Worm (Caenorhabditis elegans): ENCODE results near the gene F35D11.4.

F35D11.4 gene

DNA sequence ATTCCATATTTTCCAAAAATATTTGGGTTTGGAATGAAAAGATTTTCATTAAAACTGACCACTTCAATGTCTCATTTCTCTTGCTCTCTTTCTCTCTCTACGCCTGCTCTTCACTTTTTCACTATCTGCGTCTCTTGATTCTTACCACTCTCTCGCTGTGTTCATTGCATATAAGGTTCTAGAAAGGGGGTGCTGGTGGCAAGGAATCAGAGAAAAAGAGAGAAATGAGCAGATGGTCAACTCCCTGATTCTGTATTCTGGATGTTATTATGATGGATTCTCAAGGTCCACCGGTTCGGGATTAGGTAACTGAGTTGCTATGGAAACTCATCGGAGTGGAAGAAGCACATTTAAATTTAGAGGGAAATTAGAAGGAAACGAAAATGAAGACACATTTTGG lies 37.5 kb downstream of the F35D11.4 start:
- TF ChIP-seq ceh-6 (GFP tag; optimal IDR thresholded peaks at IDR 0.05) (no peak), ceh-14 (tag; optimal IDR thresholded peaks at IDR 0.05) (no peak), nfya-1 (tag; optimal IDR thresholded peaks at IDR 0.05) (peak; percentile 38), hlh-8 (tag; optimal IDR thresholded peaks at IDR 0.05) (no peak), npax-4 (tag; optimal IDR thresholded peaks at IDR 0.05) (no peak), ref-2 (tag; optimal IDR thresholded peaks at IDR 0.05) (peak; percentile 22), pha-2 (tag; optimal IDR thresholded peaks at IDR 0.05) (no peak), nhr-232 (tag; optimal IDR thresholded peaks at IDR 0.05) (no peak)

- TF ChIP-seq tbx-2 (tag; optimal IDR thresholded peaks at IDR 0.05) = peak; percentile 44
- TF ChIP-seq C38D4.7 (GFP tag; optimal IDR thresholded peaks at IDR 0.05) = no peak
Measured at ce11 chrII:4648785-4649184, 45.6 kb downstream of the F35D11.4 start, which contains the start of gene lgc-27. Gene lgc-27, plus strand, starts transcription at chrII:4649085.

ce11 chrII:4650072-4650471 lies 46.8 kb downstream of the F35D11.4 start:
- TF ChIP-seq ceh-2 (tag; optimal IDR thresholded peaks at IDR 0.05) (no peak), ceh-34 (tag; optimal IDR thresholded peaks at IDR 0.05) (no peak), zip-5 (tag; optimal IDR thresholded peaks at IDR 0.05) (no peak), pax-1 (tag; optimal IDR thresholded peaks at IDR 0.05) (peak; percentile 8), pha-4 (tag; optimal IDR thresholded peaks at IDR 0.05) (no peak), fkh-10 (GFP tag; optimal IDR thresholded peaks at IDR 0.05) (no peak)
